Comparison of ENCODE assay signal across 3 fruit fly cellular contexts in the genomic region with DNA sequence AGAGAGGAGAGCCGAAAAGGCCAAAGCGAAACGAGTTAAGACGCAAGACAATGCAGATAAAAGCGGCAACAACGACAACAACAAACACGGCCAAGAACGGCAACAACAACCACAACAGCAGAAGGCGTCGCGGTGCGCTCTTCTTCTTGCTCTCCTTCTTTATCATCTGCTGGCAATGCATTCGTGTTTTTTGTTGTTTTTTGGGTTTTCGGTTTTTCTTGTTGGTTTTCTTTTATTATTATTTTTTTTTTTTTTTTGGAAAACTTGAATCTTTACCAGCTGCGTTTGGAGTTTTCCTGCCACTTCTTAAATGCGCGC.
TF ChIP-seq lines count a peak whose summit lies in the region.

No protein-coding gene starts in this region.

- no peak for TF ChIP-seq CTCF in whole organism, embryonic (GFP tag; optimal IDR thresholded peaks at IDR 0.05; lab: Kevin White, UChicago)

TF ChIP-seq in whole organism, embryonic, 481 proteins besides CTCF, POLR2A, EP300 and RAD21:
- TF ChIP-seq crol (GFP tag; IDR thresholded peaks at IDR 0.05; lab: Robert Waterston, UW) (0 out of 2 replicates have a peak, but pooled peaks have one; percentile 72), Lim3 (GFP tag; IDR thresholded peaks at IDR 0.05; lab: Robert Waterston, UW) (no peak), CG17385 (GFP tag; optimal IDR thresholded peaks at IDR 0.05; lab: Kevin White, UChicago) (peak; percentile 62), Opbp (GFP tag; IDR thresholded peaks at IDR 0.05; lab: Robert Waterston, UW; ENCODE audit: partially characterized antibody) (0 out of 3 replicates have a peak, but pooled peaks have one; percentile 22), CG4360 (GFP tag; IDR thresholded peaks at IDR 0.05; lab: Robert Waterston, UW) (peak; percentile 96)

TF ChIP-seq in whole organism, prepupa, 60 proteins besides CTCF, POLR2A, EP300 and RAD21:
- TF ChIP-seq Eip78C (GFP tag; lab: Kevin White, UChicago): peak; percentile 44
- no peak for TF ChIP-seq topi (GFP tag; optimal IDR thresholded peaks at IDR 0.05; lab: Kevin White, UChicago)

TF ChIP-seq in whole organism, wandering third instar larva, 38 proteins besides CTCF, POLR2A, EP300 and RAD21:
- TF ChIP-seq OdsH (GFP tag; optimal IDR thresholded peaks at IDR 0.05; lab: Kevin White, UChicago) (no peak), dl (GFP tag; optimal IDR thresholded peaks at IDR 0.05; lab: Kevin White, UChicago; ENCODE audit: insufficient read depth in 1 of 2, partially characterized antibody in 2 of 2) (no peak), CG32264 (GFP tag; optimal IDR thresholded peaks at IDR 0.05; lab: Kevin White, UChicago) (no peak), br (GFP tag; optimal IDR thresholded peaks at IDR 0.05; lab: Kevin White, UChicago) (no peak), psq (GFP tag; optimal IDR thresholded peaks at IDR 0.05; lab: Kevin White, UChicago) (peak; percentile 63), Hr83 (GFP tag; optimal IDR thresholded peaks at IDR 0.05; lab: Kevin White, UChicago; ENCODE audit: poor library complexity, severe bottlenecking) (no peak)
